Worm (Caenorhabditis elegans): ENCODE data around the gene Y49F6C.7.

The Y49F6C.7 gene

ce11 chrII:3338556-3338955 lies 29.4 kb downstream of the Y49F6C.7 start, which contains the start of gene F14D2.7:
TSS of gene F14D2.7 (minus strand) at chrII:3338656.
- TF ChIP-seq rec-8 (tag; optimal IDR thresholded peaks at IDR 0.05) = no peak

- TF ChIP-seq ztf-25 (GFP tag; IDR thresholded peaks at IDR 0.05) (no peak), aptf-2 (GFP tag; conservative IDR thresholded peaks at IDR 0.05) (no peak), akir-1 (GFP tag; optimal IDR thresholded peaks at IDR 0.05) (no peak), pha-4 (tag; optimal IDR thresholded peaks at IDR 0.05) (no peak), mel-28 (tag; optimal IDR thresholded peaks at IDR 0.05; ENCODE audit: borderline replicate concordance) (no peak), ceh-79 (tag; optimal IDR thresholded peaks at IDR 0.05) (no peak), ama-1 (optimal IDR thresholded peaks at IDR 0.05) (no peak), ama-1 (GFP tag; optimal IDR thresholded peaks at IDR 0.05) (no peak), lsy-27 (tag; optimal IDR thresholded peaks at IDR 0.05; ENCODE audit: borderline replicate concordance, insufficient read depth) (no peak), ztf-6 (GFP tag; IDR thresholded peaks at IDR 0.05) (no peak), F39B2.1 (GFP tag; IDR thresholded peaks at IDR 0.05) (no peak), F37B4.10 (GFP tag; IDR thresholded peaks at IDR 0.05) (no peak)
Measured at ce11 chrII:3337039-3337438, 31.0 kb downstream of the Y49F6C.7 start, which contains the start of gene F14D2.19. TSS of gene F14D2.19 (minus strand) at chrII:3337139.

- no peak for TF ChIP-seq ceh-40 (GFP tag; IDR thresholded peaks at IDR 0.05)
- no peak for TF ChIP-seq ceh-100 (GFP tag; IDR thresholded peaks at IDR 0.05)
- no peak for TF ChIP-seq sptf-2 (GFP tag; optimal IDR thresholded peaks at IDR 0.05)
- TF ChIP-seq nfya-2 (GFP tag; IDR thresholded peaks at IDR 0.05) = no peak
- TF ChIP-seq nfya-1 (tag; optimal IDR thresholded peaks at IDR 0.05; ENCODE audit: borderline replicate concordance, insufficient read depth) = no peak
- TF ChIP-seq die-1 (tag; optimal IDR thresholded peaks at IDR 0.05) = no peak
- no peak for TF ChIP-seq lin-35 (GFP tag; optimal IDR thresholded peaks at IDR 0.05)
- TF ChIP-seq lsy-27 (tag; optimal IDR thresholded peaks at IDR 0.05; ENCODE audit: borderline replicate concordance, insufficient read depth) = no peak
- no peak for TF ChIP-seq F22D6.2 (tag; optimal IDR thresholded peaks at IDR 0.05)
- no peak for TF ChIP-seq Y79H2A.3 (GFP tag; conservative IDR thresholded peaks at IDR 0.05)
- no peak for TF ChIP-seq tbp1 (GFP tag; optimal IDR thresholded peaks at IDR 0.05)
- TF ChIP-seq lin-26 (GFP tag; IDR thresholded peaks at IDR 0.05) = no peak
- no peak for TF ChIP-seq T26A5.8 (tag; optimal IDR thresholded peaks at IDR 0.05)
- TF ChIP-seq tlf-1 (GFP tag; optimal IDR thresholded peaks at IDR 0.05) = no peak
- no peak for TF ChIP-seq let-526 (GFP tag; IDR thresholded peaks at IDR 0.05)
- TF ChIP-seq B0019.2 (GFP tag; conservative IDR thresholded peaks at IDR 0.05) = no peak
- TF ChIP-seq lag-1 (GFP tag; IDR thresholded peaks at IDR 0.05) = no peak
- TF ChIP-seq F23B12.7 (tag; optimal IDR thresholded peaks at IDR 0.05; ENCODE audit: insufficient read depth) = no peak
- TF ChIP-seq ccch-3 (GFP tag; optimal IDR thresholded peaks at IDR 0.05) = no peak
- TF ChIP-seq madf-10 (tag; optimal IDR thresholded peaks at IDR 0.05) = no peak
Measured at ce11 chrII:3332039-3332438, 36.0 kb downstream of the Y49F6C.7 start, which contains the start of gene irld-27. TSS of gene irld-27 (plus strand) at chrII:3332339.

ce11 chrII:3327104-3327503 lies 40.9 kb downstream of the Y49F6C.7 start, which contains the start of gene Y46D2A.3:
TSS of gene Y46D2A.3 (minus strand) at chrII:3327204.
- no peak for TF ChIP-seq ztf-26 (tag; optimal IDR thresholded peaks at IDR 0.05)
- no peak for TF ChIP-seq zim-3 (tag; optimal IDR thresholded peaks at IDR 0.05)
- no peak for TF ChIP-seq attf-3 (GFP tag; conservative IDR thresholded peaks at IDR 0.05)

All from whole organism, young adult.